Worm (Caenorhabditis elegans) whole organism, L4 larva: ENCODE data around the gene Y53G8B.1.

Source experiments
- D1046.2 ChIP-seq: fragments of 200-800 bp; sonication (Bioruptor generic); IDR thresholded peaks from 2 replicates; pipeline ENCODE4 v1.3.6; 2022; ENCODE audit warnings: missing genetic modification characterization, missing compliant biosample characterization
- F37D6.2 ChIP-seq: sonication (generic microtip); optimal IDR thresholded peaks from 2 replicates; lab custom pipeline; 2016; ENCODE audit warnings: mild to moderate bottlenecking, missing genetic modification characterization, missing compliant biosample characterization
- F49E8.2 ChIP-seq: sonication (generic microtip); optimal IDR thresholded peaks from 2 replicates; lab custom pipeline; 2016; ENCODE audit warnings: missing compliant biosample characterization, mild to moderate bottlenecking, missing genetic modification characterization, borderline replicate concordance
- T20F7.1 ChIP-seq: fragments of 200-800 bp; sonication (Bioruptor generic); optimal IDR thresholded peaks from 2 replicates; lab custom pipeline; 2018; ENCODE audit warnings: mild to moderate bottlenecking, missing genetic modification characterization, missing compliant biosample characterization
- Y105C5A.15 ChIP-seq: fragments of 200-800 bp; sonication (Bioruptor generic); IDR thresholded peaks from 2 replicates; pipeline ENCODE4 v1.3.6; 2022; ENCODE audit warnings: missing genetic modification characterization, missing compliant biosample characterization
- Y75B8A.6 ChIP-seq: fragments of 200-800 bp; sonication (Bioruptor generic); IDR thresholded peaks from 2 replicates; pipeline ENCODE4 v1.3.6; 2022; ENCODE audit warnings: missing genetic modification reagents, missing genetic modification characterization, missing compliant biosample characterization
- ZK546.5 ChIP-seq, 2 experiments: sonication (generic microtip); optimal IDR thresholded peaks; 2 replicates each; lab custom pipeline; 2017; ENCODE audit warnings: missing biosample characterization in 2 of 2, missing genetic modification characterization in 2 of 2
- aha-1 ChIP-seq: fragments of 150-350 bp; peaks from one replicate; lab custom pipeline; 2014; ENCODE audit warnings: missing biosample characterization, missing genetic modification characterization
- arid-1 ChIP-seq: fragments of 200-800 bp; sonication (Bioruptor generic); conservative IDR thresholded peaks from 2 replicates; pipeline ENCODE4 v1.3.6; 2022; ENCODE audit warnings: missing genetic modification reagents, missing genetic modification characterization, missing compliant biosample characterization
- attf-4 ChIP-seq: sonication (generic microtip); optimal IDR thresholded peaks from 3 replicates; lab custom pipeline; 2017; ENCODE audit warnings: missing biosample characterization, missing genetic modification characterization
- ceh-20 ChIP-seq: fragments of 200-800 bp; sonication (Bioruptor generic); IDR thresholded peaks from 2 replicates; pipeline ENCODE4 v1.3.6; 2022; ENCODE audit warnings: missing genetic modification reagents, missing genetic modification characterization, missing compliant biosample characterization
- ceh-28 ChIP-seq: fragments of 150-350 bp; optimal IDR thresholded peaks from 2 replicates; lab custom pipeline; 2014; ENCODE audit warnings: missing biosample characterization, missing genetic modification reagents, missing genetic modification characterization
- ceh-44 ChIP-seq: fragments of 200-800 bp; sonication (Bioruptor generic); IDR thresholded peaks from 2 replicates; pipeline ENCODE4 v1.3.6; 2022; ENCODE audit warnings: missing genetic modification reagents, missing genetic modification characterization, missing compliant biosample characterization
- ceh-82 ChIP-seq: sonication (generic microtip); optimal IDR thresholded peaks from 2 replicates; lab custom pipeline; 2017; ENCODE audit warnings: missing biosample characterization, missing genetic modification characterization
- ces-1 ChIP-seq: fragments of 150-350 bp; sonication (generic microtip); optimal IDR thresholded peaks from 4 replicates; lab custom pipeline; 2014; ENCODE audit warnings: missing biosample characterization, missing genetic modification reagents, missing genetic modification characterization
- cey-2 ChIP-seq: sonication (generic microtip); optimal IDR thresholded peaks from 3 replicates; lab custom pipeline; 2017; ENCODE audit warnings: missing genetic modification characterization, mild to moderate bottlenecking, missing compliant biosample characterization, antibody characterized with exemption, borderline replicate concordance; ENCODE audit not compliant: insufficient read depth
- daf-12 ChIP-seq: fragments of 150-350 bp; optimal IDR thresholded peaks from 2 replicates; lab custom pipeline; 2014; ENCODE audit warnings: missing biosample characterization, missing genetic modification reagents, missing genetic modification characterization
- daf-19 ChIP-seq: fragments of 200-800 bp; sonication (Bioruptor generic); conservative IDR thresholded peaks from 2 replicates; pipeline ENCODE4 v1.3.6; 2022; ENCODE audit warnings: missing genetic modification characterization, missing compliant biosample characterization
- dmd-6 ChIP-seq: fragments of 200-800 bp; sonication (Bioruptor generic); IDR thresholded peaks from 2 replicates; pipeline ENCODE4 v1.3.6; 2022; ENCODE audit warnings: missing genetic modification reagents, missing genetic modification characterization, missing compliant biosample characterization
- dmd-9 ChIP-seq: fragments of 200-800 bp; sonication (Bioruptor generic); IDR thresholded peaks from 2 replicates; pipeline ENCODE4 v1.3.6; 2022; ENCODE audit warnings: missing genetic modification reagents, missing genetic modification characterization, missing compliant biosample characterization
- dpl-1 ChIP-seq: fragments of 150-350 bp; optimal IDR thresholded peaks from 2 replicates; lab custom pipeline; 2014; ENCODE audit warnings: missing biosample characterization, missing genetic modification reagents, missing genetic modification characterization
- dve-1 ChIP-seq: sonication (generic microtip); optimal IDR thresholded peaks from 2 replicates; lab custom pipeline; 2017; ENCODE audit warnings: antibody characterized with exemption, mild to moderate bottlenecking, missing genetic modification characterization, missing compliant biosample characterization; ENCODE audit not compliant: insufficient read depth
- egl-27 ChIP-seq: sonication (generic microtip); optimal IDR thresholded peaks from 3 replicates; lab custom pipeline; 2017; ENCODE audit warnings: missing biosample characterization, missing genetic modification reagents, missing genetic modification characterization
- fos-1 ChIP-seq: fragments of 150-350 bp; optimal IDR thresholded peaks from 2 replicates; lab custom pipeline; 2014; ENCODE audit warnings: missing biosample characterization, missing genetic modification characterization
- gei-8 ChIP-seq: fragments of 200-800 bp; sonication (Bioruptor generic); optimal IDR thresholded peaks from 2 replicates; lab custom pipeline; 2018; ENCODE audit warnings: mild to moderate bottlenecking, missing genetic modification characterization, missing compliant biosample characterization
- hlh-11 ChIP-seq: fragments of 200-800 bp; sonication (Bioruptor generic); optimal IDR thresholded peaks from 2 replicates; lab custom pipeline; 2018; ENCODE audit warnings: mild to moderate bottlenecking, missing genetic modification characterization, missing compliant biosample characterization
- hlh-30 ChIP-seq: sonication (generic microtip); optimal IDR thresholded peaks from 2 replicates; lab custom pipeline; 2017; ENCODE audit warnings: antibody characterized with exemption, mild to moderate bottlenecking, missing genetic modification characterization, missing compliant biosample characterization; ENCODE audit not compliant: insufficient read depth
- jun-1 ChIP-seq: fragments of 150-350 bp; optimal IDR thresholded peaks from 2 replicates; lab custom pipeline; 2014; ENCODE audit warnings: missing biosample characterization, missing genetic modification reagents, missing genetic modification characterization
- lin-13 ChIP-seq: fragments of 150-350 bp; optimal IDR thresholded peaks from 2 replicates; lab custom pipeline; 2014; ENCODE audit warnings: missing biosample characterization, missing genetic modification reagents, missing genetic modification characterization
- lin-29 ChIP-seq: fragments of 200-800 bp; sonication (Bioruptor generic); IDR thresholded peaks from 2 replicates; pipeline ENCODE4 v1.3.6; 2022; ENCODE audit warnings: missing genetic modification reagents, missing genetic modification characterization, missing compliant biosample characterization
- lin-38 ChIP-seq: fragments of 200-800 bp; sonication (Bioruptor generic); IDR thresholded peaks from 2 replicates; pipeline ENCODE4 v1.3.6; 2022; ENCODE audit warnings: missing genetic modification reagents, missing genetic modification characterization, missing compliant biosample characterization
- lsy-2 ChIP-seq, 2 experiments: fragments of 150-350 bp in 1 of 2; sonication (generic microtip) in 1 of 2; optimal IDR thresholded peaks; 2 replicates each; lab custom pipeline; 2014 to 2017; ENCODE audit warnings: missing biosample characterization in 2 of 2, missing genetic modification characterization in 2 of 2
- madf-9 ChIP-seq: fragments of 200-800 bp; sonication (Bioruptor generic); conservative IDR thresholded peaks from 2 replicates; pipeline ENCODE4 v1.3.6; 2022; ENCODE audit warnings: missing genetic modification reagents, missing genetic modification characterization, missing compliant biosample characterization
- mdt-29 ChIP-seq: fragments of 200-800 bp; sonication (Bioruptor generic); IDR thresholded peaks from 2 replicates; pipeline ENCODE4 v1.3.6; 2022; ENCODE audit warnings: missing genetic modification reagents, missing genetic modification characterization, missing compliant biosample characterization
- mep-1 ChIP-seq: fragments of 150-350 bp; sonication (generic microtip); optimal IDR thresholded peaks from 3 replicates; lab custom pipeline; 2014; ENCODE audit warnings: missing biosample characterization, missing genetic modification characterization
- nhr-10 ChIP-seq: fragments of 150-350 bp; optimal IDR thresholded peaks from 2 replicates; lab custom pipeline; 2014; ENCODE audit warnings: missing biosample characterization, missing genetic modification characterization
- nhr-42 ChIP-seq: fragments of 200-800 bp; sonication (Bioruptor generic); IDR thresholded peaks from 2 replicates; pipeline ENCODE4 v1.3.6; 2022; ENCODE audit warnings: missing genetic modification characterization, missing compliant biosample characterization
- nhr-6 ChIP-seq: fragments of 150-350 bp; optimal IDR thresholded peaks from 2 replicates; lab custom pipeline; 2014; ENCODE audit warnings: missing biosample characterization, missing genetic modification characterization
- nhr-77 ChIP-seq: fragments of 150-350 bp; optimal IDR thresholded peaks from 2 replicates; lab custom pipeline; 2014; ENCODE audit warnings: missing biosample characterization, missing genetic modification characterization
- php-3 ChIP-seq: fragments of 200-800 bp; sonication (Bioruptor generic); IDR thresholded peaks from 2 replicates; pipeline ENCODE4 v1.3.6; 2022; ENCODE audit warnings: missing genetic modification reagents, missing genetic modification characterization, missing compliant biosample characterization
- saeg-2 ChIP-seq: fragments of 200-800 bp; sonication (Bioruptor generic); IDR thresholded peaks from 2 replicates; pipeline ENCODE4 v1.3.6; 2022; ENCODE audit warnings: missing genetic modification reagents, missing genetic modification characterization, missing compliant biosample characterization
- sdz-12 ChIP-seq: fragments of 200-800 bp; sonication (Bioruptor generic); optimal IDR thresholded peaks from 2 replicates; lab custom pipeline; 2018; ENCODE audit warnings: mild to moderate bottlenecking, missing genetic modification characterization, missing compliant biosample characterization
- skn-1 ChIP-seq: fragments of 150-350 bp; optimal IDR thresholded peaks from 2 replicates; lab custom pipeline; 2014; ENCODE audit warnings: missing biosample characterization, missing genetic modification characterization
- snpc-4 ChIP-seq: fragments of 150-350 bp; optimal IDR thresholded peaks from 2 replicates; lab custom pipeline; 2014; ENCODE audit warnings: missing biosample characterization, missing genetic modification characterization
- unc-130 ChIP-seq: sonication (generic microtip); optimal IDR thresholded peaks from 2 replicates; lab custom pipeline; 2016; ENCODE audit warnings: missing genetic modification reagents, missing genetic modification characterization, missing compliant biosample characterization
- zag-1 ChIP-seq: fragments of 150-350 bp; optimal IDR thresholded peaks from 2 replicates; lab custom pipeline; 2014; ENCODE audit warnings: missing biosample characterization, missing genetic modification characterization
- zfp-2 ChIP-seq: sonication (generic microtip); optimal IDR thresholded peaks from 2 replicates; lab custom pipeline; 2016; ENCODE audit warnings: mild to moderate bottlenecking, missing genetic modification characterization, missing compliant biosample characterization
- zip-11 ChIP-seq: fragments of 200-800 bp; sonication (Bioruptor generic); IDR thresholded peaks from 2 replicates; pipeline ENCODE4 v1.3.6; 2022; ENCODE audit warnings: missing genetic modification characterization, missing compliant biosample characterization
- ztf-11 ChIP-seq: fragments of 150-350 bp; optimal IDR thresholded peaks from 2 replicates; lab custom pipeline; 2014; ENCODE audit warnings: missing biosample characterization, missing genetic modification characterization

The Y53G8B.1 gene

DNA sequence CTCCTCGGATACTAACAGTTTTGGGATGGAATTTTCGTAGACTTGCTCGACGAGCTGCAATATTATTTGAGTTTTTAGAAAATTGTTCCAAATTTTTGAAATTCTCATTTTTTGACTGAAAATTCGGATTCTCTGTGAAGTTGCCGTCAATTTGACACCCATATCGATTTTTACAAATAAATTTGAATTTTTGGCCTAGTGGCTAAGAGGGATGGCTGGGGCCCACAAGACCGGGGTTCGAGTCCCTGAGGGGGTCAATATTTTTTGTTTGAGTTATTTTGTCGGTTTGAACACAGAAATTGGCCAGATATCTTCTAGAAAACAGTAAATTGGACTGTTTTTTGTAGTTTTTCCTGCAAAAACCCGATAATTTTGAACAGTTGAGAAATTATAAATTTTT lies 18.5 kb upstream of the Y53G8B.1 start:
- TF ChIP-seq ceh-20 (GFP tag; lab: Robert Waterston, UW) (no peak), mep-1 (tag; lab: Kevin White, UChicago) (no peak), lin-13 (GFP tag; lab: Kevin White, UChicago) (no peak), daf-19 (no peak)

DNA sequence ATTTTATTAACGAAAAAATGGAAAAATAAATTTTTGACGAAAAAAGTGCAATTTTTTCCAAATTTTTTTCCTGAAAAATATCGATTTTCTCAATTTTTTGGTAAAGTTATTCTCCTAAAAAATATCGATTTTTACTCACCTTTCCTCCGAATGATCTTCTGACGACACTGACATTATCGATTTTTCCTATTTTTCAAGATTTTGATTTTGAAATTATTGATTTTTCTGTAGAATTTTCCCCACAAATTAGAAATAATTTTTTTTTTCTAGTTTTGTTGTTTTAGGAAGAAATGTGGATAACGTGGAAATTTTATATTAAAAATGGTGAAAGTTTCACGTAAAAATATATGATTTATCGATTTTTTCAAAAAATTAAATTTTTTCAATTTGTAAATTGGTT lies 17.5 kb upstream of the Y53G8B.1 start:
- TF ChIP-seq ceh-28 (tag; lab: Kevin White, UChicago) (peak; percentile 89), skn-1 (tag; lab: Kevin White, UChicago) (no peak)

DNA sequence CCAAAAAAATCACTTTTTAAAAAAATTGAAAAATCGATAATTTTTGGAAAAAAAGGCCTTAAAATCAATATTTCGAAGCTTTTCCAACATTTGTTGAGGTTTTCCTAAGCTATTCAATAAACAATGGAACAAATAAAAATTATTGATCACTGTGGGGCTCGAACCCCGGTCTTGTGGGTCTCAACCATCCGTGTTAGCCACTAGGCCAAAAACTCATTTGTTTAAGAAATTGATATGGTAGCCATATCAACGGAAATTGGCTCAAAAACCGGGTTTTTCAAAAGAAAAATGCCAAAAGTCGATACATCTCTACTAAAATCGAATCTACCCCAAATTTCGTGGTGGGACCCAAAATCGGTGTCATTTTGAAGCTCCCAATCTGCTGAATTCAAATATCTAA lies 17.1 kb upstream of the Y53G8B.1 start:
- TF ChIP-seq hlh-11 (tag; lab: Kevin White, UChicago): no peak
- no peak for TF ChIP-seq zfp-2 (tag; lab: Kevin White, UChicago)
- TF ChIP-seq fos-1: no peak
- no peak for TF ChIP-seq dmd-6 (GFP tag; lab: Robert Waterston, UW)
- no peak for TF ChIP-seq saeg-2
- TF ChIP-seq daf-12 (tag; lab: Kevin White, UChicago): no peak
- no peak for TF ChIP-seq madf-9 (GFP tag; lab: Robert Waterston, UW)
- 0 out of 2 replicates have a peak, but pooled peaks have one; percentile 17 for TF ChIP-seq nhr-42 (GFP tag; lab: Robert Waterston, UW)
- no peak for TF ChIP-seq aha-1
- no peak for TF ChIP-seq ces-1 (GFP tag; lab: Kevin White, UChicago)
- no peak for TF ChIP-seq F37D6.2 (tag; lab: Kevin White, UChicago)
- TF ChIP-seq ZK546.5 (tag; optimal IDR thresholded peaks at IDR 0.05; lab: Kevin White, UChicago): no peak
- TF ChIP-seq dmd-9 (GFP tag; lab: Robert Waterston, UW): no peak
- no peak for TF ChIP-seq zip-11 (GFP tag; lab: Robert Waterston, UW)
- no peak for TF ChIP-seq lin-29 (GFP tag; lab: Robert Waterston, UW)
- no peak for TF ChIP-seq jun-1 (tag; lab: Kevin White, UChicago)
- no peak for TF ChIP-seq lsy-2 (tag; optimal IDR thresholded peaks at IDR 0.05; lab: Kevin White, UChicago)
- TF ChIP-seq mdt-29: no peak
- no peak for TF ChIP-seq hlh-30 (tag; lab: Kevin White, UChicago)
- no peak for TF ChIP-seq D1046.2
- TF ChIP-seq egl-27 (tag; lab: Kevin White, UChicago): no peak
- no peak for TF ChIP-seq Y105C5A.15 (GFP tag; lab: Robert Waterston, UW)
- no peak for TF ChIP-seq nhr-6 (tag; lab: Kevin White, UChicago)
- TF ChIP-seq attf-4 (tag; lab: Kevin White, UChicago): no peak
- no peak for TF ChIP-seq snpc-4 (tag; lab: Kevin White, UChicago)
- TF ChIP-seq dve-1 (tag; lab: Kevin White, UChicago): peak; percentile 31
- no peak for TF ChIP-seq dpl-1 (GFP tag; lab: Kevin White, UChicago)
- 0 out of 2 replicates have a peak, but pooled peaks have one; percentile 27 for TF ChIP-seq arid-1 (GFP tag; lab: Robert Waterston, UW)
- TF ChIP-seq nhr-10 (tag; lab: Kevin White, UChicago): no peak
- TF ChIP-seq zag-1 (tag; lab: Kevin White, UChicago): no peak
- no peak for TF ChIP-seq ztf-11 (tag; lab: Kevin White, UChicago)
- TF ChIP-seq mep-1 (tag; lab: Kevin White, UChicago): no peak
- no peak for TF ChIP-seq skn-1 (tag; lab: Kevin White, UChicago)
- peak; percentile 62 for TF ChIP-seq lin-38
- no peak for TF ChIP-seq sdz-12
- TF ChIP-seq gei-8 (GFP tag; lab: Kevin White, UChicago): no peak
- TF ChIP-seq T20F7.1: no peak
- no peak for TF ChIP-seq ceh-44 (GFP tag; lab: Robert Waterston, UW)
- TF ChIP-seq cey-2 (tag; lab: Kevin White, UChicago): no peak
- no peak for TF ChIP-seq ceh-82 (tag; lab: Kevin White, UChicago)
- no peak for TF ChIP-seq F49E8.2
- TF ChIP-seq nhr-77 (tag; lab: Kevin White, UChicago): no peak
- 0 out of 2 replicates have a peak, but pooled peaks have one; percentile 68 for TF ChIP-seq Y75B8A.6 (GFP tag; lab: Robert Waterston, UW)
- TF ChIP-seq unc-130 (GFP tag; lab: Kevin White, UChicago): no peak
- no peak for TF ChIP-seq php-3 (GFP tag; lab: Robert Waterston, UW)
